Fruit fly (Drosophila melanogaster) whole organism, embryonic: ENCODE measurements around the gene Cap-D2.
A peak's percentile ranks its signal among the peaks of the same experiment; 100 is the strongest.

Source experiments
- Abd-B ChIP-seq: fragments of 200-800 bp; sonication (Bioruptor generic); optimal IDR thresholded peaks from 2 replicates; lab custom pipeline; 2018; ENCODE audit warnings: missing biosample characterization, mild to moderate bottlenecking, missing genetic modification characterization, moderate library complexity
- Atf-2 ChIP-seq: fragments of 200-800 bp; sonication (Bioruptor generic); optimal IDR thresholded peaks from 2 replicates; lab custom pipeline; 2016; ENCODE audit warnings: missing biosample characterization, missing genetic modification characterization
- Bdp1 ChIP-seq: fragments of 200-800 bp; sonication (Bioruptor generic); optimal IDR thresholded peaks from 3 replicates; lab custom pipeline; 2016; ENCODE audit warnings: missing biosample characterization, missing genetic modification characterization
- Bgb ChIP-seq: fragments of 200-800 bp; sonication (Bioruptor generic); IDR thresholded peaks from 2 replicates; pipeline ENCODE4 v1.3.6; 2022; ENCODE audit warnings: missing biosample characterization, missing genetic modification characterization; ENCODE audit not compliant: partially characterized antibody
- C15 ChIP-seq: fragments of 200-800 bp; sonication (Bioruptor generic); IDR thresholded peaks from 3 replicates; pipeline ENCODE4 v1.3.6; 2022; ENCODE audit warnings: missing biosample characterization, missing genetic modification characterization
- CG10321 ChIP-seq: fragments of 200-800 bp; sonication (Bioruptor generic); IDR thresholded peaks from 2 replicates; pipeline ENCODE4 v1.3.6; 2022; ENCODE audit warnings: missing biosample characterization, missing genetic modification characterization
- CG10979 ChIP-seq: fragments of 200-800 bp; sonication (Bioruptor generic); optimal IDR thresholded peaks from 2 replicates; lab custom pipeline; 2018; ENCODE audit warnings: missing biosample characterization, mild to moderate bottlenecking, missing genetic modification characterization, moderate library complexity
- CG11085 ChIP-seq: fragments of 200-800 bp; sonication (Bioruptor generic); IDR thresholded peaks from 2 replicates; pipeline ENCODE4 v1.3.6; 2022; ENCODE audit warnings: missing biosample characterization, missing genetic modification characterization
- CG11247 ChIP-seq: fragments of 200-800 bp; sonication (Bioruptor generic); IDR thresholded peaks from 2 replicates; pipeline ENCODE4 v1.3.6; 2022; ENCODE audit warnings: missing biosample characterization, missing genetic modification characterization
- CG11398 ChIP-seq: fragments of 200-800 bp; sonication (Bioruptor generic); optimal IDR thresholded peaks from 2 replicates; lab custom pipeline; 2016; ENCODE audit warnings: missing biosample characterization, missing genetic modification characterization
- CG15269 ChIP-seq: fragments of 200-800 bp; sonication (Bioruptor generic); optimal IDR thresholded peaks from 2 replicates; lab custom pipeline; 2018; ENCODE audit warnings: missing biosample characterization, mild to moderate bottlenecking, missing genetic modification characterization, moderate library complexity
- CG1602 ChIP-seq: fragments of 200-800 bp; sonication (Bioruptor generic); optimal IDR thresholded peaks from 3 replicates; lab custom pipeline; 2016; ENCODE audit warnings: missing biosample characterization, missing genetic modification characterization
- CG1647 ChIP-seq: fragments of 200-800 bp; sonication (Bioruptor generic); optimal IDR thresholded peaks from 3 replicates; lab custom pipeline; 2016; ENCODE audit warnings: missing biosample characterization, missing genetic modification characterization
- CG2116 ChIP-seq: fragments of 200-800 bp; sonication (Bioruptor generic); optimal IDR thresholded peaks from 3 replicates; lab custom pipeline; 2018; ENCODE audit warnings: missing biosample characterization, mild to moderate bottlenecking, missing genetic modification characterization
- CG30403 ChIP-seq: fragments of 200-800 bp; sonication (Bioruptor generic); optimal IDR thresholded peaks from 3 replicates; lab custom pipeline; 2016; ENCODE audit warnings: missing biosample characterization, missing genetic modification characterization
- CG31441 ChIP-seq: fragments of 200-800 bp; sonication (Bioruptor generic); IDR thresholded peaks from 2 replicates; pipeline ENCODE4 v1.3.6; 2022; ENCODE audit warnings: missing biosample characterization, missing genetic modification characterization
- CG32772 ChIP-seq: fragments of 200-800 bp; sonication (Bioruptor generic); IDR thresholded peaks from 2 replicates; pipeline ENCODE4 v1.3.6; 2022; ENCODE audit warnings: missing biosample characterization, missing genetic modification characterization
- CG6272 ChIP-seq: fragments of 200-800 bp; sonication (Bioruptor generic); IDR thresholded peaks from 2 replicates; pipeline ENCODE4 v1.3.6; 2022; ENCODE audit warnings: missing biosample characterization, missing genetic modification characterization
- CG6765 ChIP-seq: fragments of 200-800 bp; sonication (Bioruptor generic); optimal IDR thresholded peaks from 3 replicates; lab custom pipeline; 2017; ENCODE audit warnings: missing biosample characterization, mild to moderate bottlenecking, missing genetic modification characterization
- CG9797 ChIP-seq: fragments of 200-800 bp; sonication (Bioruptor generic); optimal IDR thresholded peaks from 3 replicates; lab custom pipeline; 2018; ENCODE audit warnings: missing biosample characterization, mild to moderate bottlenecking, missing genetic modification characterization
- Chrac-16 ChIP-seq: fragments of 200-800 bp; sonication (Bioruptor generic); optimal IDR thresholded peaks from 3 replicates; lab custom pipeline; 2016; ENCODE audit warnings: missing biosample characterization, missing genetic modification characterization
- CrebB ChIP-seq: fragments of 200-800 bp; sonication (Bioruptor generic); optimal IDR thresholded peaks from 3 replicates; lab custom pipeline; 2018; ENCODE audit warnings: missing biosample characterization, mild to moderate bottlenecking, missing genetic modification characterization
- Drgx ChIP-seq: fragments of 200-800 bp; sonication (Bioruptor generic); IDR thresholded peaks from 2 replicates; pipeline ENCODE4 v1.3.6; 2022; ENCODE audit warnings: missing biosample characterization, missing genetic modification characterization
- Eip74EF ChIP-seq, 2 experiments: fragments of 200-800 bp in 1 of 2; fragments of >200 bp in 1 of 2; sonication (Bioruptor generic) in 1 of 2; optimal IDR thresholded peaks; 2 replicates each; lab custom pipeline; 2017 to 2019; ENCODE audit warnings: missing biosample characterization in 2 of 2, missing genetic modification characterization in 2 of 2, mild to moderate bottlenecking in 1 of 2, moderate library complexity in 1 of 2
- Ets65A ChIP-seq: fragments of 200-800 bp; sonication (Bioruptor generic); peaks from one replicate; lab custom pipeline; 2016; ENCODE audit warnings: missing biosample characterization, missing genetic modification characterization
- Fer1 ChIP-seq: fragments of 200-800 bp; sonication (Bioruptor generic); optimal IDR thresholded peaks from 2 replicates; lab custom pipeline; 2017; ENCODE audit warnings: missing biosample characterization, mild to moderate bottlenecking, missing genetic modification characterization
- GATAe ChIP-seq: fragments of 200-800 bp; sonication (Bioruptor generic); conservative IDR thresholded peaks from 2 replicates; pipeline ENCODE4 v1.3.6; 2022; ENCODE audit warnings: missing biosample characterization, missing genetic modification characterization
- Hand ChIP-seq: fragments of 200-800 bp; sonication (Bioruptor generic); optimal IDR thresholded peaks from 2 replicates; lab custom pipeline; 2017; ENCODE audit warnings: mild to moderate bottlenecking, missing biosample characterization, missing genetic modification reagents, missing genetic modification characterization
- Hr78 ChIP-seq, 2 experiments: fragments of 200-800 bp in 1 of 2; fragments of >200 bp in 1 of 2; sonication (Bioruptor generic) in 1 of 2; optimal IDR thresholded peaks; 2 replicates each; lab custom pipeline; 2017 to 2019; ENCODE audit warnings: missing biosample characterization in 2 of 2, missing genetic modification characterization in 2 of 2, mild to moderate bottlenecking in 1 of 2, moderate library complexity in 1 of 2
- Jarid2 ChIP-seq: fragments of 200-800 bp; sonication (Bioruptor generic); optimal IDR thresholded peaks from 3 replicates; lab custom pipeline; 2017; ENCODE audit warnings: mild to moderate bottlenecking, missing biosample characterization, missing genetic modification reagents, missing genetic modification characterization
- Nf-YA ChIP-seq: fragments of 200-800 bp; sonication (Bioruptor generic); IDR thresholded peaks from 2 replicates; pipeline ENCODE4 v1.3.6; 2022; ENCODE audit warnings: missing biosample characterization, missing genetic modification characterization
- Ravus ChIP-seq: fragments of 200-800 bp; sonication (Bioruptor generic); IDR thresholded peaks from 2 replicates; pipeline ENCODE4 v1.3.6; 2022; ENCODE audit warnings: missing biosample characterization, missing genetic modification characterization
- Side ChIP-seq: fragments of 200-800 bp; sonication (Bioruptor generic); optimal IDR thresholded peaks from 2 replicates; lab custom pipeline; 2016; ENCODE audit warnings: missing biosample characterization, missing genetic modification characterization
- Sox102F ChIP-seq: fragments of 200-800 bp; sonication (Bioruptor generic); optimal IDR thresholded peaks from 2 replicates; lab custom pipeline; 2018; ENCODE audit warnings: missing biosample characterization, mild to moderate bottlenecking, missing genetic modification characterization, moderate library complexity
- Ssrp ChIP-seq: fragments of 200-800 bp; sonication (Bioruptor generic); optimal IDR thresholded peaks from 2 replicates; lab custom pipeline; 2018; ENCODE audit warnings: missing biosample characterization, mild to moderate bottlenecking, missing genetic modification characterization, moderate library complexity
- bowl ChIP-seq: fragments of 200-800 bp; sonication (Bioruptor generic); IDR thresholded peaks from 2 replicates; pipeline ENCODE4 v1.3.6; 2022; ENCODE audit warnings: missing biosample characterization, missing genetic modification characterization
- caup ChIP-seq: fragments of 200-800 bp; sonication (Bioruptor generic); optimal IDR thresholded peaks from 3 replicates; lab custom pipeline; 2017; ENCODE audit warnings: missing biosample characterization, mild to moderate bottlenecking, missing genetic modification characterization, moderate library complexity; ENCODE audit not compliant: severe bottlenecking
- ci ChIP-seq: fragments of 200-800 bp; sonication (Bioruptor generic); IDR thresholded peaks from 3 replicates; pipeline ENCODE4 v1.3.6; 2022; ENCODE audit warnings: missing biosample characterization, missing genetic modification characterization
- disco-r ChIP-seq: fragments of 200-800 bp; sonication (Bioruptor generic); optimal IDR thresholded peaks from 2 replicates; lab custom pipeline; 2016; ENCODE audit warnings: missing biosample characterization, missing genetic modification characterization
- dmrt99B ChIP-seq: fragments of 200-800 bp; sonication (Bioruptor generic); optimal IDR thresholded peaks from 2 replicates; lab custom pipeline; 2018; ENCODE audit warnings: missing biosample characterization, mild to moderate bottlenecking, missing genetic modification characterization, moderate library complexity
- eyg ChIP-seq: fragments of 200-800 bp; sonication (Bioruptor generic); optimal IDR thresholded peaks from 3 replicates; lab custom pipeline; 2016; ENCODE audit warnings: missing biosample characterization, missing genetic modification characterization
- her ChIP-seq: fragments of 200-800 bp; sonication (Bioruptor generic); optimal IDR thresholded peaks from 2 replicates; lab custom pipeline; 2016; ENCODE audit warnings: missing biosample characterization, missing genetic modification characterization
- hth ChIP-seq: fragments of >200 bp; optimal IDR thresholded peaks from 2 replicates; lab custom pipeline; 2017; ENCODE audit warnings: inconsistent platforms
- lola ChIP-seq, 3 experiments: fragments of >200 bp in 2 of 3; fragments of 200-800 bp in 1 of 3; sonication (Bioruptor generic) in 1 of 3; optimal IDR thresholded peaks; 2 replicates each; lab custom pipeline; 2017 to 2019; ENCODE audit warnings: missing biosample characterization in 3 of 3, missing genetic modification characterization in 3 of 3, mild to moderate bottlenecking in 1 of 3, moderate library complexity in 1 of 3
- luna ChIP-seq: fragments of 200-800 bp; sonication (Bioruptor generic); optimal IDR thresholded peaks from 2 replicates; lab custom pipeline; 2016; ENCODE audit warnings: missing biosample characterization, missing genetic modification characterization
- org-1 ChIP-seq: fragments of 200-800 bp; sonication (Bioruptor generic); optimal IDR thresholded peaks from 2 replicates; lab custom pipeline; 2017; ENCODE audit warnings: missing biosample characterization, missing genetic modification characterization
- ranshi ChIP-seq: fragments of 200-800 bp; sonication (Bioruptor generic); IDR thresholded peaks from 2 replicates; pipeline ENCODE4 v1.3.6; 2022; ENCODE audit warnings: missing biosample characterization, missing genetic modification characterization
- row ChIP-seq: fragments of 200-800 bp; sonication (Bioruptor generic); IDR thresholded peaks from 3 replicates; pipeline ENCODE4 v1.3.6; 2022; ENCODE audit warnings: missing biosample characterization, missing genetic modification characterization
- tna ChIP-seq: fragments of 200-800 bp; sonication (Bioruptor generic); IDR thresholded peaks from 2 replicates; pipeline ENCODE4 v1.3.6; 2022; ENCODE audit warnings: missing biosample characterization, missing genetic modification characterization; ENCODE audit not compliant: partially characterized antibody
- tx ChIP-seq: fragments of 200-800 bp; sonication (Bioruptor generic); optimal IDR thresholded peaks from 2 replicates; lab custom pipeline; 2016; ENCODE audit warnings: missing biosample characterization, missing genetic modification characterization
- yki ChIP-seq: fragments of >200 bp; optimal IDR thresholded peaks from 3 replicates; lab custom pipeline; 2018
- z ChIP-seq: fragments of 200-800 bp; sonication (Bioruptor generic); IDR thresholded peaks from 3 replicates; pipeline ENCODE4 v1.3.6; 2022; ENCODE audit warnings: missing biosample characterization, missing genetic modification characterization

Gene Cap-D2

DNA sequence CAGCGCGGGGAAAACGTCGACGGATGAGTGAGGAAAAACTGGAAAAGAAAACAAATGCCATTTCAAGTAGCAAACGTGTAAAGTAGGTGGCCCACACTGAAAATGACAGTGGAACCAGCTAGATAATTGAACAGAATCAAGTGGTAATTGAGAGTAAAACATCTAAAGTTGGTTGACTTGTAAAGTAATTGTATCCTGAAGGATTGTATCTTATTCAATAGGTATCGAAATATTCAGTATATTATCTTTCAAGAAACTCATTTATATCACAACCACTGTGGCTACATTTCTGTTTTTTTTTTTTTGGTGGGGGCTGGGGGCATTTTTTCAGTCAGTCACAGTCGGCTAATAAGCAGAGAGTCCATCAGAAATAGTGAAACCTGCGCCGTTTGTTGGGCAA is 23.8 kb downstream of the Cap-D2 start (continued):
- TF ChIP-seq disco-r (GFP tag; lab: Kevin White, UChicago) (no peak), CG10979 (tag; lab: Kevin White, UChicago) (peak; percentile 24), Ravus (no peak), Chrac-16 (GFP tag; lab: Kevin White, UChicago) (no peak), CG32772 (peak; percentile 70), caup (GFP tag; lab: Kevin White, UChicago) (no peak), Ets65A (GFP tag; lab: Kevin White, UChicago) (no peak), CG11398 (GFP tag; lab: Kevin White, UChicago) (no peak), CG10321 (GFP tag; lab: Robert Waterston, UW) (no peak), row (GFP tag; lab: Robert Waterston, UW) (peak; percentile 43; the same call in 2 of the 3 replicates), Bgb (no peak), CG31441 (GFP tag; lab: Robert Waterston, UW) (peak; percentile 66), Ssrp (tag; lab: Kevin White, UChicago) (no peak), her (GFP tag; lab: Kevin White, UChicago) (no peak), tna (GFP tag; lab: Robert Waterston, UW) (no peak), CG15269 (tag; lab: Kevin White, UChicago) (no peak), CG6272 (GFP tag; lab: Robert Waterston, UW) (peak; percentile 39; the same call in 1 of the 2 replicates), CG1647 (GFP tag; lab: Kevin White, UChicago) (no peak), bowl (GFP tag; lab: Robert Waterston, UW) (no peak), hth (lab: Kevin White, UChicago) (no peak), CrebB (tag; lab: Kevin White, UChicago) (no peak), Abd-B (GFP tag; lab: Kevin White, UChicago) (no peak), ranshi (peak; percentile 39; the same call in 1 of the 2 replicates), CG11247 (GFP tag; lab: Robert Waterston, UW) (0 out of 2 replicates have a peak, but pooled peaks have one; percentile 6), CG30403 (GFP tag; lab: Kevin White, UChicago) (peak; percentile 38), eyg (GFP tag; lab: Kevin White, UChicago) (peak; percentile 10), C15 (GFP tag; lab: Robert Waterston, UW) (no peak), tx (GFP tag; lab: Kevin White, UChicago) (no peak), Drgx (peak; percentile 26; the same call in 1 of the 2 replicates), Jarid2 (GFP tag; lab: Kevin White, UChicago) (no peak), CG6765 (GFP tag; lab: Kevin White, UChicago) (no peak), GATAe (no peak), Eip74EF (GFP tag; optimal IDR thresholded peaks at IDR 0.05; lab: Kevin White, UChicago) (peak in 1 of 2 experiments; percentile 13), Side (GFP tag; lab: Kevin White, UChicago) (peak; percentile 11), z (GFP tag; lab: Robert Waterston, UW) (no peak), luna (no peak), Hr78 (GFP tag; optimal IDR thresholded peaks at IDR 0.05; lab: Kevin White, UChicago) (peak in 1 of 2 experiments; percentile 41), lola (GFP tag; optimal IDR thresholded peaks at IDR 0.05; lab: Kevin White, UChicago) (no peak), Hand (no peak), org-1 (GFP tag; lab: Kevin White, UChicago) (peak; percentile 3), CG1602 (GFP tag; lab: Kevin White, UChicago) (no peak), Fer1 (GFP tag; lab: Kevin White, UChicago) (no peak), Nf-YA (no peak), CG11085 (GFP tag; lab: Robert Waterston, UW) (no peak), ci (peak; percentile 48; the same call in 1 of the 3 replicates), CG2116 (GFP tag; lab: Kevin White, UChicago) (no peak), Atf-2 (no peak), Bdp1 (no peak), dmrt99B (peak; percentile 62), Sox102F (GFP tag; lab: Kevin White, UChicago) (peak; percentile 34), yki (lab: Kevin White, UChicago) (no peak), CG9797 (GFP tag; lab: Kevin White, UChicago) (no peak)
